Fruit fly (Drosophila melanogaster) Kc167 (cell line): ENCODE data around the gene CG13116.

Experiments
- Myc ChIP-seq: fragments of >200 bp; optimal IDR thresholded peaks from 2 replicates; lab custom pipeline; 2017; ENCODE audit warnings: missing external identifiers
- Sin3A ChIP-seq: fragments of >200 bp; optimal IDR thresholded peaks from 2 replicates; lab custom pipeline; 2018; ENCODE audit warnings: missing external identifiers
- psq ChIP-seq: fragments of >200 bp; optimal IDR thresholded peaks from 2 replicates; lab custom pipeline; 2017; ENCODE audit warnings: missing external identifiers

- TF ChIP-seq Sin3A (lab: Kevin White, UChicago) (no peak), psq (lab: Kevin White, UChicago) (no peak), Myc (no peak)
These were observed 23.6 kb downstream of the CG13116 start for dm6 chr2L:9753357-9753756.
